Worm (Caenorhabditis elegans): ENCODE data around the gene swd-2.2.

- TF ChIP-seq hlh-30 (tag; optimal IDR thresholded peaks at IDR 0.05; ENCODE audit: insufficient read depth) (no peak), nhr-237 (tag; optimal IDR thresholded peaks at IDR 0.05) (no peak)
Observed at ce11 chrIV:7803250-7803649, 29.0 kb downstream of the swd-2.2 start, which contains the start of gene C33H5.16.

Measured in whole organism, L4 larva.